Worm (Caenorhabditis elegans): ENCODE data around the gene F32F2.4.

- no peak for TF ChIP-seq nhr-10 (tag; optimal IDR thresholded peaks at IDR 0.05)
- TF ChIP-seq lin-13 (GFP tag; optimal IDR thresholded peaks at IDR 0.05), result no peak
- TF ChIP-seq ztf-11 (tag; optimal IDR thresholded peaks at IDR 0.05), result no peak
Measured at ce11 chrV:13258909-13259361, 17.1 kb upstream of the F32F2.4 start, which contains the start of gene C34D1.4.

All from whole organism, L2 larva.